Worm (Caenorhabditis elegans): Measurements from ENCODE around the gene Y53F4B.25.

- no peak for TF ChIP-seq set-16 (GFP tag; IDR thresholded peaks at IDR 0.05)
- no peak for TF ChIP-seq R02D3.7 (tag; optimal IDR thresholded peaks at IDR 0.05)
- no peak for TF ChIP-seq aha-1 (tag)
- TF ChIP-seq lin-13 (GFP tag; optimal IDR thresholded peaks at IDR 0.05): no peak
- no peak for TF ChIP-seq nhr-25 (tag; optimal IDR thresholded peaks at IDR 0.05; ENCODE audit: borderline replicate concordance, insufficient read depth)
- TF ChIP-seq egl-27 (tag; optimal IDR thresholded peaks at IDR 0.05): no peak
- TF ChIP-seq pqm-1 (tag; optimal IDR thresholded peaks at IDR 0.05): no peak
- TF ChIP-seq nhr-237 (tag; optimal IDR thresholded peaks at IDR 0.05): no peak
Observed at ce11 chrII:15130512-15130911, 5.5 kb upstream of the Y53F4B.25 start, which contains the start of gene Y53F4B.62.

All from whole organism, L4 larva.